Worm (Caenorhabditis elegans) whole organism, mixed stage, embryonic: ENCODE data around the gene nspe-4.

ENCODE experiments used
- M03D4.4 ChIP-seq: sonication (generic microtip); optimal IDR thresholded peaks from 2 replicates; lab custom pipeline; 2017; ENCODE audit warnings: mild to moderate bottlenecking, missing genetic modification characterization, missing compliant biosample characterization
- bed-3 ChIP-seq: fragments of 200-800 bp; sonication (Bioruptor generic); optimal IDR thresholded peaks from 3 replicates; lab custom pipeline; 2018; ENCODE audit warnings: mild to moderate bottlenecking, missing genetic modification characterization, moderate library complexity, missing compliant biosample characterization
- ceh-39 ChIP-seq: fragments of 150-350 bp; optimal IDR thresholded peaks from 2 replicates; lab custom pipeline; 2014; ENCODE audit warnings: missing biosample characterization, missing genetic modification characterization
- ceh-43 ChIP-seq: fragments of 200-800 bp; sonication (Bioruptor generic); optimal IDR thresholded peaks from 2 replicates; lab custom pipeline; 2018; ENCODE audit warnings: mild to moderate bottlenecking, missing genetic modification characterization, moderate library complexity, missing compliant biosample characterization
- ceh-83 ChIP-seq: fragments of 200-800 bp; sonication (Bioruptor generic); optimal IDR thresholded peaks from 2 replicates; lab custom pipeline; 2018; ENCODE audit warnings: mild to moderate bottlenecking, missing genetic modification characterization, missing compliant biosample characterization
- ces-1 ChIP-seq: fragments of 150-350 bp; optimal IDR thresholded peaks from 2 replicates; lab custom pipeline; 2014; ENCODE audit warnings: missing biosample characterization, missing genetic modification reagents, missing genetic modification characterization
- cnd-1 ChIP-seq: fragments of 200-800 bp; sonication (Bioruptor generic); optimal IDR thresholded peaks from 2 replicates; lab custom pipeline; 2018; ENCODE audit warnings: mild to moderate bottlenecking, missing genetic modification characterization, missing compliant biosample characterization
- drap-1 ChIP-seq: fragments of 200-800 bp; sonication (Bioruptor generic); optimal IDR thresholded peaks from 3 replicates; lab custom pipeline; 2018; ENCODE audit warnings: mild to moderate bottlenecking, missing genetic modification characterization, missing compliant biosample characterization
- elt-1 ChIP-seq: sonication (generic microtip); optimal IDR thresholded peaks from 2 replicates; lab custom pipeline; 2017; ENCODE audit warnings: missing genetic modification characterization, mild to moderate bottlenecking, missing compliant biosample characterization, antibody characterized with exemption, moderate library complexity, borderline replicate concordance; ENCODE audit not compliant: insufficient read depth
- elt-3 ChIP-seq: fragments of 150-350 bp; optimal IDR thresholded peaks from 2 replicates; lab custom pipeline; 2014; ENCODE audit warnings: missing biosample characterization, missing genetic modification characterization
- flh-1 ChIP-seq: fragments of 200-800 bp; sonication (Bioruptor generic); optimal IDR thresholded peaks from 2 replicates; lab custom pipeline; 2018; ENCODE audit warnings: mild to moderate bottlenecking, missing genetic modification characterization, moderate library complexity, missing compliant biosample characterization
- ham-2 ChIP-seq: fragments of 200-800 bp; sonication (Bioruptor generic); optimal IDR thresholded peaks from 2 replicates; lab custom pipeline; 2018; ENCODE audit warnings: mild to moderate bottlenecking, missing genetic modification characterization, missing compliant biosample characterization
- hlh-1 ChIP-seq: fragments of 150-350 bp; optimal IDR thresholded peaks from 2 replicates; lab custom pipeline; 2014; ENCODE audit warnings: missing biosample characterization, missing genetic modification reagents, missing genetic modification characterization
- lin-13 ChIP-seq: fragments of 150-350 bp; optimal IDR thresholded peaks from 2 replicates; lab custom pipeline; 2014; ENCODE audit warnings: missing biosample characterization, missing genetic modification characterization
- lin-32 ChIP-seq: fragments of 200-800 bp; sonication (Bioruptor generic); optimal IDR thresholded peaks from 2 replicates; lab custom pipeline; 2018; ENCODE audit warnings: mild to moderate bottlenecking, missing genetic modification characterization, missing compliant biosample characterization
- lsy-2 ChIP-seq: fragments of 150-350 bp; optimal IDR thresholded peaks from 2 replicates; lab custom pipeline; 2014; ENCODE audit warnings: missing biosample characterization, missing genetic modification characterization
- mab-5 ChIP-seq: fragments of 150-350 bp; optimal IDR thresholded peaks from 2 replicates; lab custom pipeline; 2014; ENCODE audit warnings: missing biosample characterization, missing genetic modification characterization
- mep-1 ChIP-seq: fragments of 150-350 bp; optimal IDR thresholded peaks from 2 replicates; lab custom pipeline; 2017; ENCODE audit warnings: missing biosample characterization, missing genetic modification reagents, missing genetic modification characterization, inconsistent platforms
- mls-2 ChIP-seq: sonication (generic microtip); optimal IDR thresholded peaks from 2 replicates; lab custom pipeline; 2016; ENCODE audit warnings: mild to moderate bottlenecking, missing genetic modification characterization, moderate library complexity, missing compliant biosample characterization
- nhr-12 ChIP-seq: fragments of 150-350 bp; optimal IDR thresholded peaks from 2 replicates; lab custom pipeline; 2014; ENCODE audit warnings: missing biosample characterization, missing genetic modification characterization
- nhr-2 ChIP-seq: fragments of 150-350 bp; optimal IDR thresholded peaks from 2 replicates; lab custom pipeline; 2014; ENCODE audit warnings: missing biosample characterization, missing genetic modification characterization
- nhr-237 ChIP-seq: fragments of 150-350 bp; optimal IDR thresholded peaks from 2 replicates; lab custom pipeline; 2014; ENCODE audit warnings: missing biosample characterization, missing genetic modification characterization
- nhr-28 ChIP-seq: fragments of 150-350 bp; optimal IDR thresholded peaks from 2 replicates; lab custom pipeline; 2014; ENCODE audit warnings: missing biosample characterization, missing genetic modification characterization
- nhr-76 ChIP-seq: sonication (generic microtip); optimal IDR thresholded peaks from 2 replicates; lab custom pipeline; 2017; ENCODE audit warnings: missing biosample characterization, missing genetic modification characterization
- pha-4 ChIP-seq: fragments of 150-350 bp; optimal IDR thresholded peaks from 2 replicates; lab custom pipeline; 2018; ENCODE audit warnings: missing biosample characterization, missing genetic modification reagents, missing genetic modification characterization
- sem-2 ChIP-seq: fragments of 200-800 bp; sonication (Bioruptor generic); optimal IDR thresholded peaks from 2 replicates; lab custom pipeline; 2018; ENCODE audit warnings: mild to moderate bottlenecking, missing genetic modification characterization, missing compliant biosample characterization
- snpc-4 ChIP-seq: fragments of 150-350 bp; optimal IDR thresholded peaks from 2 replicates; lab custom pipeline; 2014; ENCODE audit warnings: missing biosample characterization, missing genetic modification characterization
- tbx-8 ChIP-seq: fragments of 200-800 bp; sonication (Bioruptor generic); optimal IDR thresholded peaks from 2 replicates; lab custom pipeline; 2018; ENCODE audit warnings: mild to moderate bottlenecking, missing genetic modification characterization, moderate library complexity, missing compliant biosample characterization
- unc-120 ChIP-seq: sonication (generic microtip); optimal IDR thresholded peaks from 2 replicates; lab custom pipeline; 2017; ENCODE audit warnings: missing genetic modification characterization, missing compliant biosample characterization; ENCODE audit not compliant: poor library complexity, severe bottlenecking
- unc-62 ChIP-seq: fragments of 150-350 bp; optimal IDR thresholded peaks from 2 replicates; lab custom pipeline; 2014; ENCODE audit warnings: missing biosample characterization, missing genetic modification reagents, missing genetic modification characterization

nspe-4 gene

ce11 chrII:12608653-12609052 is 3.7 kb upstream of the nspe-4 start, which contains the start of gene Y38E10A.9:
Y38E10A.9 (plus strand) TSS chrII:12608953.
- TF ChIP-seq ces-1 (GFP tag; lab: Kevin White, UChicago), result no peak
- TF ChIP-seq bed-3, result no peak
- TF ChIP-seq snpc-4, result no peak
- TF ChIP-seq pha-4 (tag; lab: Kevin White, UChicago), result no peak
- TF ChIP-seq nhr-237 (tag; lab: Kevin White, UChicago), result no peak
- TF ChIP-seq M03D4.4 (tag; lab: Kevin White, UChicago), result no peak
- no peak for TF ChIP-seq sem-2 (GFP tag; lab: Kevin White, UChicago)
- no peak for TF ChIP-seq elt-1 (tag; lab: Kevin White, UChicago)
- no peak for TF ChIP-seq ceh-39 (tag; lab: Kevin White, UChicago)
- no peak for TF ChIP-seq unc-62 (GFP tag; lab: Kevin White, UChicago)
- TF ChIP-seq ceh-83, result no peak
- TF ChIP-seq, all 35 proteins: peak for 0

DNA sequence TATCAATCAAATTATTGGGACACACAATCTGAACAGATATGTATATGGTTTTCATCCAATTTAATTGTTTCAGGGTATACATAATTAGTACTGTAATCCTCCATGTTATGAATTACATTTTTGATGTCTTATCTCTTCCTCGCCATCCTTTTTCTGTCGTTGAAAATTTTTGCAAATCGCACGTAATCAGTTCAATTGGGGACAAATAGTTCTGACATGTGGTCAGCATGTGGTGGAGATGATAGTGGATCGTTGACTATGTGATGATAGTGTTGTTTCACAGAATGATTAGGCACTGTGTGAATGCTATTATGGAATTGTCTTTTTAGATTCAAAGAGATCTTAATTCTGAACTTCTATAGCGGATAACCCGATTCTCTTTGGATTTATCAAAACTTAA is 3.1 kb downstream of the nspe-4 start:
- TF ChIP-seq drap-1 (no peak), nhr-28 (no peak), snpc-4 (no peak), hlh-1 (tag; lab: Kevin White, UChicago) (no peak), ceh-83 (no peak), tbx-8 (GFP tag; lab: Kevin White, UChicago) (no peak), lin-13 (tag; lab: Kevin White, UChicago) (no peak), lin-32 (GFP tag; lab: Kevin White, UChicago) (no peak)

ce11 chrII:12616081-12616480 is 3.8 kb downstream of the nspe-4 start, which contains the start of gene nspe-6:
nspe-6 (minus strand) TSS chrII:12616181.
- TF ChIP-seq mab-5 (tag; lab: Kevin White, UChicago) (no peak), hlh-1 (tag; lab: Kevin White, UChicago) (no peak), mls-2 (no peak), mep-1 (no peak), nhr-76 (no peak), flh-1 (GFP tag; lab: Kevin White, UChicago) (no peak), bed-3 (no peak), unc-120 (tag; lab: Kevin White, UChicago) (no peak), nhr-2 (no peak), ces-1 (GFP tag; lab: Kevin White, UChicago) (no peak), snpc-4 (no peak), pha-4 (tag; lab: Kevin White, UChicago) (no peak)

DNA sequence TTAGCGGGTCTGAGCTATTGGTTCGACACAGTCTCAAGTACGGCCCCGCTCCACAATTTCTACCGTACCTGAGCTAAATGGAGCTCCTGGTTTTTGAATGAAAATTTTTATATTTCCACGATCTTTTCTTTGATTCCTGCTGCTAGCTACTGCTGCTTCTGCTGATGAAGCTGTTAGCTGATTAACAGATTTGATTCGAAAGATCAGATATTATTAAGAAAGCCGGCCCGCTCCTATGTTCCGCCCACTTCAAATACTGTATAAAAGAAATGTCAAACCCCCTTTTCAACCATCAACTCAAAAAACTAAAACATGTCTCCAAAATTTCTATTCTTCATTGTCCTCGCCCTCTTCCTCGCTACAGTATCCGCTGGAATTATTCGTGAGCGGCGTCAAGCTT is 5.3 kb downstream of the nspe-4 start, which contains the start of gene nspe-3:
nspe-3 (plus strand) TSS at position 301 of the 400 bp plus-strand sequence.
- TF ChIP-seq nhr-12 (tag; lab: Kevin White, UChicago) (no peak), ceh-43 (GFP tag; lab: Kevin White, UChicago) (no peak), ceh-39 (tag; lab: Kevin White, UChicago) (no peak), nhr-2 (no peak), ceh-83 (no peak), M03D4.4 (tag; lab: Kevin White, UChicago) (no peak), mep-1 (no peak), elt-1 (tag; lab: Kevin White, UChicago) (no peak), tbx-8 (GFP tag; lab: Kevin White, UChicago) (no peak), cnd-1 (tag; lab: Kevin White, UChicago) (no peak), elt-3 (tag; lab: Kevin White, UChicago) (no peak), lin-13 (tag; lab: Kevin White, UChicago) (no peak), mls-2 (no peak), lsy-2 (no peak), mab-5 (tag; lab: Kevin White, UChicago) (no peak), nhr-28 (no peak), lin-32 (GFP tag; lab: Kevin White, UChicago) (no peak), ham-2 (GFP tag; lab: Kevin White, UChicago) (no peak), unc-120 (tag; lab: Kevin White, UChicago) (no peak)

DNA sequence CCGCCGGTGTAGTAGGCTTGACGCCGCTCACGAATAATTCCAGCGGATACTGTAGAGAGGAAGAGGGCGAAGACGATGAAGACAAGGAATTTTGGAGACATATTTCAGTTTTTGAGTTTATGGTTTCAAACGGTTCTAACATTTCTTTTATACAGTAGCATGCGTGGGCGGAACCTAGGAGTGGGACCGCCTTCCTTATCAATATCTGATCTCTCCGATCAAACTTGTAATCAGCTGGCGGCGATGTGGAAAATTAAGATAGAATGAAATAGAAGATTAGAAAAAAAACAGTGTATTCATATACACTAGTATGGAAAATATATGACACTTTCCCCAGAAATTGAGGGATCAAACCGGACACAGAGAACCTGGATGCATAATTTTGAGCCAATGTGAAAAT is 7.0 kb downstream of the nspe-4 start, which contains the start of gene nspe-2:
nspe-2 (minus strand) TSS at position 101 of the 400 bp plus-strand sequence.
- TF ChIP-seq nhr-28, result no peak
